Worm (Caenorhabditis elegans) whole organism, mixed stage, embryonic: ENCODE data around the gene daf-9.

Experiments
- M03D4.4 ChIP-seq: sonication (generic microtip); optimal IDR thresholded peaks from 2 replicates; lab custom pipeline; 2017; ENCODE audit warnings: mild to moderate bottlenecking, missing genetic modification characterization, missing compliant biosample characterization
- bed-3 ChIP-seq: fragments of 200-800 bp; sonication (Bioruptor generic); optimal IDR thresholded peaks from 3 replicates; lab custom pipeline; 2018; ENCODE audit warnings: mild to moderate bottlenecking, missing genetic modification characterization, moderate library complexity, missing compliant biosample characterization
- blmp-1 ChIP-seq: fragments of 150-350 bp; optimal IDR thresholded peaks from 2 replicates; lab custom pipeline; 2014; ENCODE audit warnings: missing biosample characterization, missing genetic modification characterization
- ceh-39 ChIP-seq: fragments of 150-350 bp; optimal IDR thresholded peaks from 2 replicates; lab custom pipeline; 2014; ENCODE audit warnings: missing biosample characterization, missing genetic modification characterization
- ceh-43 ChIP-seq: fragments of 200-800 bp; sonication (Bioruptor generic); optimal IDR thresholded peaks from 2 replicates; lab custom pipeline; 2018; ENCODE audit warnings: mild to moderate bottlenecking, missing genetic modification characterization, moderate library complexity, missing compliant biosample characterization
- ces-1 ChIP-seq: fragments of 150-350 bp; optimal IDR thresholded peaks from 2 replicates; lab custom pipeline; 2014; ENCODE audit warnings: missing biosample characterization, missing genetic modification reagents, missing genetic modification characterization
- cnd-1 ChIP-seq: fragments of 200-800 bp; sonication (Bioruptor generic); optimal IDR thresholded peaks from 2 replicates; lab custom pipeline; 2018; ENCODE audit warnings: mild to moderate bottlenecking, missing genetic modification characterization, missing compliant biosample characterization
- drap-1 ChIP-seq: fragments of 200-800 bp; sonication (Bioruptor generic); optimal IDR thresholded peaks from 3 replicates; lab custom pipeline; 2018; ENCODE audit warnings: mild to moderate bottlenecking, missing genetic modification characterization, missing compliant biosample characterization
- elt-1 ChIP-seq: sonication (generic microtip); optimal IDR thresholded peaks from 2 replicates; lab custom pipeline; 2017; ENCODE audit warnings: missing genetic modification characterization, mild to moderate bottlenecking, missing compliant biosample characterization, antibody characterized with exemption, moderate library complexity, borderline replicate concordance; ENCODE audit not compliant: insufficient read depth
- elt-3 ChIP-seq: fragments of 150-350 bp; optimal IDR thresholded peaks from 2 replicates; lab custom pipeline; 2014; ENCODE audit warnings: missing biosample characterization, missing genetic modification characterization
- flh-1 ChIP-seq: fragments of 200-800 bp; sonication (Bioruptor generic); optimal IDR thresholded peaks from 2 replicates; lab custom pipeline; 2018; ENCODE audit warnings: mild to moderate bottlenecking, missing genetic modification characterization, moderate library complexity, missing compliant biosample characterization
- ham-2 ChIP-seq: fragments of 200-800 bp; sonication (Bioruptor generic); optimal IDR thresholded peaks from 2 replicates; lab custom pipeline; 2018; ENCODE audit warnings: mild to moderate bottlenecking, missing genetic modification characterization, missing compliant biosample characterization
- lin-13 ChIP-seq: fragments of 150-350 bp; optimal IDR thresholded peaks from 2 replicates; lab custom pipeline; 2014; ENCODE audit warnings: missing biosample characterization, missing genetic modification characterization
- lin-32 ChIP-seq: fragments of 200-800 bp; sonication (Bioruptor generic); optimal IDR thresholded peaks from 2 replicates; lab custom pipeline; 2018; ENCODE audit warnings: mild to moderate bottlenecking, missing genetic modification characterization, missing compliant biosample characterization
- lsy-2 ChIP-seq: fragments of 150-350 bp; optimal IDR thresholded peaks from 2 replicates; lab custom pipeline; 2014; ENCODE audit warnings: missing biosample characterization, missing genetic modification characterization
- mab-5 ChIP-seq: fragments of 150-350 bp; optimal IDR thresholded peaks from 2 replicates; lab custom pipeline; 2014; ENCODE audit warnings: missing biosample characterization, missing genetic modification characterization
- mep-1 ChIP-seq: fragments of 150-350 bp; optimal IDR thresholded peaks from 2 replicates; lab custom pipeline; 2017; ENCODE audit warnings: missing biosample characterization, missing genetic modification reagents, missing genetic modification characterization, inconsistent platforms
- mls-2 ChIP-seq: sonication (generic microtip); optimal IDR thresholded peaks from 2 replicates; lab custom pipeline; 2016; ENCODE audit warnings: mild to moderate bottlenecking, missing genetic modification characterization, moderate library complexity, missing compliant biosample characterization
- nhr-2 ChIP-seq: fragments of 150-350 bp; optimal IDR thresholded peaks from 2 replicates; lab custom pipeline; 2014; ENCODE audit warnings: missing biosample characterization, missing genetic modification characterization
- nhr-237 ChIP-seq: fragments of 150-350 bp; optimal IDR thresholded peaks from 2 replicates; lab custom pipeline; 2014; ENCODE audit warnings: missing biosample characterization, missing genetic modification characterization
- nhr-28 ChIP-seq: fragments of 150-350 bp; optimal IDR thresholded peaks from 2 replicates; lab custom pipeline; 2014; ENCODE audit warnings: missing biosample characterization, missing genetic modification characterization
- nhr-76 ChIP-seq: sonication (generic microtip); optimal IDR thresholded peaks from 2 replicates; lab custom pipeline; 2017; ENCODE audit warnings: missing biosample characterization, missing genetic modification characterization
- pha-4 ChIP-seq: fragments of 150-350 bp; optimal IDR thresholded peaks from 2 replicates; lab custom pipeline; 2018; ENCODE audit warnings: missing biosample characterization, missing genetic modification reagents, missing genetic modification characterization
- sem-2 ChIP-seq: fragments of 200-800 bp; sonication (Bioruptor generic); optimal IDR thresholded peaks from 2 replicates; lab custom pipeline; 2018; ENCODE audit warnings: mild to moderate bottlenecking, missing genetic modification characterization, missing compliant biosample characterization
- snpc-4 ChIP-seq: fragments of 150-350 bp; optimal IDR thresholded peaks from 2 replicates; lab custom pipeline; 2014; ENCODE audit warnings: missing biosample characterization, missing genetic modification characterization
- tbx-8 ChIP-seq: fragments of 200-800 bp; sonication (Bioruptor generic); optimal IDR thresholded peaks from 2 replicates; lab custom pipeline; 2018; ENCODE audit warnings: mild to moderate bottlenecking, missing genetic modification characterization, moderate library complexity, missing compliant biosample characterization
- unc-120 ChIP-seq: sonication (generic microtip); optimal IDR thresholded peaks from 2 replicates; lab custom pipeline; 2017; ENCODE audit warnings: missing genetic modification characterization, missing compliant biosample characterization; ENCODE audit not compliant: poor library complexity, severe bottlenecking
- unc-39 ChIP-seq: fragments of 150-350 bp; optimal IDR thresholded peaks from 2 replicates; lab custom pipeline; 2014; ENCODE audit warnings: missing biosample characterization, missing genetic modification characterization
- unc-62 ChIP-seq: fragments of 150-350 bp; optimal IDR thresholded peaks from 2 replicates; lab custom pipeline; 2014; ENCODE audit warnings: missing biosample characterization, missing genetic modification reagents, missing genetic modification characterization
- zip-8 ChIP-seq: fragments of 150-350 bp; optimal IDR thresholded peaks from 2 replicates; lab custom pipeline; 2014; ENCODE audit warnings: missing biosample characterization, missing genetic modification characterization
- ztf-11 ChIP-seq: fragments of 150-350 bp; optimal IDR thresholded peaks from 2 replicates; lab custom pipeline; 2014; ENCODE audit warnings: missing biosample characterization, missing genetic modification characterization

The daf-9 gene

ce11 chrX:6159562-6159961, 37.2 kb upstream of the daf-9 start:
- TF ChIP-seq zip-8 (tag; lab: Kevin White, UChicago) (no peak), blmp-1 (no peak), bed-3 (no peak), ceh-43 (no peak), nhr-2 (tag; lab: Kevin White, UChicago) (no peak), lin-13 (no peak), cnd-1 (tag; lab: Kevin White, UChicago) (no peak), nhr-237 (tag; lab: Kevin White, UChicago) (no peak), drap-1 (GFP tag; lab: Kevin White, UChicago) (no peak), mls-2 (tag; lab: Kevin White, UChicago) (no peak), nhr-76 (tag; lab: Kevin White, UChicago) (no peak)
- TF ChIP-seq, all 35 proteins: peak for 0

ce11 chrX:6160427-6160826, 36.3 kb upstream of the daf-9 start, which contains the start of gene odd-2:
Gene odd-2 (minus strand): TSS chrX:6160527.
- TF ChIP-seq elt-3 (tag; lab: Kevin White, UChicago) (no peak), mls-2 (tag; lab: Kevin White, UChicago) (no peak), ces-1 (GFP tag; lab: Kevin White, UChicago) (no peak), nhr-76 (tag; lab: Kevin White, UChicago) (no peak)

- TF ChIP-seq ztf-11 (tag; lab: Kevin White, UChicago) (no peak), lin-32 (GFP tag; lab: Kevin White, UChicago) (no peak), drap-1 (GFP tag; lab: Kevin White, UChicago) (no peak), mep-1 (tag; lab: Kevin White, UChicago) (no peak), elt-3 (tag; lab: Kevin White, UChicago) (no peak), nhr-76 (tag; lab: Kevin White, UChicago) (no peak), unc-62 (GFP tag; lab: Kevin White, UChicago) (no peak), flh-1 (no peak), tbx-8 (GFP tag; lab: Kevin White, UChicago) (no peak), ham-2 (GFP tag; lab: Kevin White, UChicago) (no peak), ceh-39 (tag; lab: Kevin White, UChicago) (no peak)
Measured at ce11 chrX:6162037-6162436, 34.7 kb upstream of the daf-9 start.

ce11 chrX:6167376-6167775, 29.4 kb upstream of the daf-9 start:
- TF ChIP-seq elt-3 (tag; lab: Kevin White, UChicago) (no peak), lin-13 (no peak), M03D4.4 (tag; lab: Kevin White, UChicago) (no peak), ztf-11 (tag; lab: Kevin White, UChicago) (no peak), mab-5 (tag; lab: Kevin White, UChicago) (no peak), nhr-237 (tag; lab: Kevin White, UChicago) (no peak), unc-120 (tag; lab: Kevin White, UChicago) (no peak), nhr-28 (tag; lab: Kevin White, UChicago) (no peak), pha-4 (tag; lab: Kevin White, UChicago) (no peak), snpc-4 (tag; lab: Kevin White, UChicago) (no peak), bed-3 (no peak), unc-39 (tag; lab: Kevin White, UChicago) (no peak)

DNA sequence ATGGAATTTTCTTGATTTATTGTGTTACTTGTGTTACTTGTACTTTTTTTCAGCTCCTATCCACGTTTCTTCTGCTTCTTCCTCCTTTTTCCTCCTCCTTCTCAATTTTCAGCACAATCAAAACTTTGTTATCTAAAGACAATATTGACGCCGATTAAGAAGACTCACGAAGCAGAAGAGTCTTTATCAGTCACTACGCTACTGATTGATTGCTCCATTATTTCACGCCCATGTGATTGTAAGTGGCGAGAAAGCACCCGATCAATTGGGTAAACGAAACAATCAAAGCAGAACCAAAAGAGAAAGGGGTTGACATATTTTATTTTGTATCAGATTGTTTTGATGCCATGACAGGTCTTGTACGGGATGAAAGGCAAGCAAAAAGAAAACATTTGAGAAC, 27.5 kb upstream of the daf-9 start, which contains the start of gene T25B2.2:
T25B2.2 (plus strand) TSS at position 392 of the 400 bp plus-strand sequence.
- TF ChIP-seq ztf-11 (tag; lab: Kevin White, UChicago) = no peak

DNA sequence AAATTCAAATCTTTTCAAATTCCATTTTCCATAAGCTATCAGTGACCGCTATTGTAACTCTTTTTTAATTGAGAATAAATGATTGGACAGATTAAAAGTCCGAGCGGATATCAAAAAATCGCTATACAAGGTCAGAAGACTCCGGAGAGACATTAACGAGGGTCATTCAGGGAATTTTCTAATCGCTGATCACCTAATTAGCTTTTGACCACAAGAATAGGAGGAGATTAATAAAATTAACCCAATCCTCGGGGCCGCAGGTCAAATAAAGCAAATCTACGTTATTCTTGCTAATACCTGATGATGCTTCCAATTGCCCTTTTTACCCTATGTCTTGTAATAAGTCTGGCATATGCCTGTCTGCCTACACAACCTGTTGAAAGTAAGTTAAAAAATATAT, 23.1 kb upstream of the daf-9 start, which contains the start of gene T25B2.1:
T25B2.1 (plus strand) TSS at position 301 of the 400 bp plus-strand sequence.
- no peak for TF ChIP-seq tbx-8 (GFP tag; lab: Kevin White, UChicago)
- TF ChIP-seq drap-1 (GFP tag; lab: Kevin White, UChicago) = no peak
- TF ChIP-seq elt-3 (tag; lab: Kevin White, UChicago) = no peak
- TF ChIP-seq sem-2 = no peak
- no peak for TF ChIP-seq lsy-2 (tag; lab: Kevin White, UChicago)
- TF ChIP-seq ceh-43 = no peak
- TF ChIP-seq mep-1 (tag; lab: Kevin White, UChicago) = no peak
- TF ChIP-seq nhr-28 (tag; lab: Kevin White, UChicago) = no peak
- TF ChIP-seq snpc-4 (tag; lab: Kevin White, UChicago) = no peak
- no peak for TF ChIP-seq pha-4 (tag; lab: Kevin White, UChicago)
- no peak for TF ChIP-seq nhr-76 (tag; lab: Kevin White, UChicago)
- TF ChIP-seq bed-3 = no peak
- TF ChIP-seq unc-39 (tag; lab: Kevin White, UChicago) = no peak
- TF ChIP-seq ces-1 (GFP tag; lab: Kevin White, UChicago) = no peak
- no peak for TF ChIP-seq M03D4.4 (tag; lab: Kevin White, UChicago)
- TF ChIP-seq ztf-11 (tag; lab: Kevin White, UChicago) = no peak
- no peak for TF ChIP-seq elt-1
- TF ChIP-seq, all 35 proteins: peak for 0
